Worm (Caenorhabditis elegans) whole organism, mixed stage, embryonic: Measurements from ENCODE around the gene F22F4.5.

Experiments used
- ceh-83 ChIP-seq: fragments of 200-800 bp; sonication (Bioruptor generic); optimal IDR thresholded peaks from 2 replicates; lab custom pipeline; 2018; ENCODE audit warnings: mild to moderate bottlenecking, missing genetic modification characterization, missing compliant biosample characterization
- elt-3 ChIP-seq: fragments of 150-350 bp; optimal IDR thresholded peaks from 2 replicates; lab custom pipeline; 2014; ENCODE audit warnings: missing biosample characterization, missing genetic modification characterization
- nhr-237 ChIP-seq: fragments of 150-350 bp; optimal IDR thresholded peaks from 2 replicates; lab custom pipeline; 2014; ENCODE audit warnings: missing biosample characterization, missing genetic modification characterization
- nhr-28 ChIP-seq: fragments of 150-350 bp; optimal IDR thresholded peaks from 2 replicates; lab custom pipeline; 2014; ENCODE audit warnings: missing biosample characterization, missing genetic modification characterization
- nhr-76 ChIP-seq: sonication (generic microtip); optimal IDR thresholded peaks from 2 replicates; lab custom pipeline; 2017; ENCODE audit warnings: missing biosample characterization, missing genetic modification characterization
- pha-4 ChIP-seq: fragments of 150-350 bp; optimal IDR thresholded peaks from 2 replicates; lab custom pipeline; 2018; ENCODE audit warnings: missing biosample characterization, missing genetic modification reagents, missing genetic modification characterization
- snpc-4 ChIP-seq: fragments of 150-350 bp; optimal IDR thresholded peaks from 2 replicates; lab custom pipeline; 2014; ENCODE audit warnings: missing biosample characterization, missing genetic modification characterization
- unc-62 ChIP-seq: fragments of 150-350 bp; optimal IDR thresholded peaks from 2 replicates; lab custom pipeline; 2014; ENCODE audit warnings: missing biosample characterization, missing genetic modification reagents, missing genetic modification characterization
- ztf-11 ChIP-seq: fragments of 150-350 bp; optimal IDR thresholded peaks from 2 replicates; lab custom pipeline; 2014; ENCODE audit warnings: missing biosample characterization, missing genetic modification characterization

DNA sequence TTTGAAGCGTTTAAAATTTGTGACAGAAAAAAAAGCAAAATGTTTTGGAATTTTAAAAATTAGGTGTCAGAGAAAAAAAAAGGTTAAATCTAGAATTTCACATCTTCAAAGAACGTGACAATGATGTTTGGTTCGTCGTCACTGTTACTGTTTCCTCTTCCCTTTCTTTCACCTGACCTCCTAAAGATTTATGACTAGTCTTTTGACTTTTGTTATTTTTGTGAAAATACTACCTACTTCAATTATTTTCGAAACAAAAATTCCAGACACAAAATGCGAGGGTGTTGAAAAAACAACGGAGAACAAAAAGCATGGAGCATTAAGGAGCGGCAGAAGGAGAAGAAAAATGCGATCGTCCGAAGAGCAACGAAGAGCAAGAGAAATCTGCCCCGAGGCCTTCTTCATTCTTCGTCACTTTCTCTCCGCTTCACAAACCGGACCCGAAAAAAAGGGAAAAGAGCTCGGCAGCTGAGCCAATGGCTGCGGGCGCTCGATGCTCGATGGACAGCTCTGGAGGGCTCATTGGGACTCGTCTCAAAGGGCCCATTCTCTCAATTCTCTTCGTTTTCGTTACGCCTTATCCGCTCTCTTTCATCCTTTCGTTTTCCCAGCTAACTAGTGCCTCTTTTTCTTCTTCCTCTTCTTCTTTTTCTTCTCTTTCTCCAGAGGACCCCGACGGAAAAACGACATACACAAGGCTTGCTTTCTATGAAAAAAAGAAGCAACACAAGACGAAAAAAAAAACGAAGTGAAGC lies 16.3 kb downstream of the F22F4.5 start:
- no peak for TF ChIP-seq ztf-11 (tag; lab: Kevin White, UChicago)
- no peak for TF ChIP-seq ceh-83 (GFP tag; lab: Kevin White, UChicago)
- no peak for TF ChIP-seq nhr-76 (tag; lab: Kevin White, UChicago)
- no peak for TF ChIP-seq snpc-4
- peak; percentile 5 for TF ChIP-seq unc-62 (GFP tag; lab: Kevin White, UChicago)
- no peak for TF ChIP-seq pha-4 (tag; lab: Kevin White, UChicago)
- no peak for TF ChIP-seq elt-3 (tag; lab: Kevin White, UChicago)
- TF ChIP-seq nhr-237 (tag; lab: Kevin White, UChicago): no peak
- TF ChIP-seq nhr-28: no peak
